Worm (Caenorhabditis elegans): ENCODE measurements around the gene srz-62.

DNA sequence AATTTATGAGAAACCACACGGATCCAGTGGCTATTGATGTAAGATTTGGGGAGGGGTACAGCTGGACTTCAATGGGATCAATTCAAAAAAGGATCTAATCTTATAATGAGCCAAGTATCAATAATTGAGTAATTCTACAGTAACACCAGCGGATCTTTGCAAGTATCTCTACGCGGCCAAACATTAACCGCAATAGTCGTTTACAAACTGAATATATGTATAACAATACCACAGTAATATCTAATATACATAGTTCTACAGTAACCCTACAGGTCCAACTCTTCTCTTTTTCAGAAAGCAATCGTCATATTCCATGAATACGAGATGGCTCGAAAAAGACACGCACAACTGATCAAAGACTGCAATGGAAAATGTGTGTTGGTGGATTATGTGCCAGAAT, 8.3 kb upstream of the srz-62 start, which contains the start of gene F56D6.9:
- TF ChIP-seq ztf-23 (GFP tag; IDR thresholded peaks at IDR 0.05) (no peak), flt-1 (GFP tag; IDR thresholded peaks at IDR 0.05) (no peak), klf-2 (GFP tag; conservative IDR thresholded peaks at IDR 0.05) (no peak), med-1 (GFP tag; optimal IDR thresholded peaks at IDR 0.05; ENCODE audit: insufficient read depth) (no peak), ztf-29 (GFP tag; IDR thresholded peaks at IDR 0.05) (no peak), ref-1 (GFP tag; conservative IDR thresholded peaks at IDR 0.05) (no peak), cog-1 (tag; optimal IDR thresholded peaks at IDR 0.05) (no peak)
